Worm (Caenorhabditis elegans): Measurements from ENCODE around the gene ooc-5.

ce11 chrII:8982683-8983082, 10.3 kb upstream of the ooc-5 start, which contains the start of gene C18E9.7:
- TF ChIP-seq dao-5 (tag; optimal IDR thresholded peaks at IDR 0.05) (no peak), him-1 (tag; optimal IDR thresholded peaks at IDR 0.05) (no peak)
